In genomic region chr2L:19463824-19464317, dm6 we compare ENCODE assay signal across 1 fruit fly cellular context.
TF ChIP-seq lines count a peak whose summit lies in the region.

tj (plus strand) TSS chr2L:19464267.

TF ChIP-seq in whole organism, embryonic, 481 proteins besides CTCF, POLR2A, EP300 and RAD21 (continued from another document):
- TF ChIP-seq row (GFP tag; IDR thresholded peaks at IDR 0.05; lab: Robert Waterston, UW) (peak; percentile 4; the same call in 1 of the 3 replicates), Xbp1 (GFP tag; optimal IDR thresholded peaks at IDR 0.05; lab: Kevin White, UChicago) (no peak), Gug (GFP tag; IDR thresholded peaks at IDR 0.05; lab: Robert Waterston, UW) (no peak), Adf1 (GFP tag; IDR thresholded peaks at IDR 0.05; lab: Robert Waterston, UW) (peak; percentile 29; the same call in 1 of the 2 replicates), Trl (optimal IDR thresholded peaks at IDR 0.05; lab: Kevin White, UChicago) (peak; percentile 9 to 46), Trl (GFP tag; optimal IDR thresholded peaks at IDR 0.05; lab: Kevin White, UChicago) (no peak), CG7271 (tag; optimal IDR thresholded peaks at IDR 0.05; lab: Kevin White, UChicago) (no peak), zf30C (GFP tag; optimal IDR thresholded peaks at IDR 0.05; lab: Kevin White, UChicago) (no peak), chinmo (GFP tag; IDR thresholded peaks at IDR 0.05; lab: Robert Waterston, UW; ENCODE audit: partially characterized antibody) (0 out of 4 replicates have a peak, but pooled peaks have one; percentile 38), Rfx (GFP tag; IDR thresholded peaks at IDR 0.05; lab: Robert Waterston, UW) (0 out of 2 replicates have a peak, but pooled peaks have one; percentile 11), Ets65A (GFP tag; lab: Kevin White, UChicago) (peak; percentile 66)
